Fruit fly (Drosophila melanogaster) whole organism, embryonic: ENCODE measurements around the gene CG31778.

ENCODE experiments used
- Ada2b ChIP-seq: fragments of 200-800 bp; sonication (Bioruptor generic); IDR thresholded peaks from 2 replicates; pipeline ENCODE4 v1.3.6; 2022; ENCODE audit warnings: missing biosample characterization, missing genetic modification characterization
- B-H1 ChIP-seq: fragments of 200-800 bp; sonication (Bioruptor generic); IDR thresholded peaks from 3 replicates; pipeline ENCODE4 v1.3.6; 2022; ENCODE audit warnings: missing biosample characterization, missing genetic modification characterization
- BEAF-32 ChIP-seq: fragments of 200-800 bp; sonication (Bioruptor generic); optimal IDR thresholded peaks from 3 replicates; lab custom pipeline; 2017; ENCODE audit warnings: missing biosample characterization, missing genetic modification characterization, mild to moderate bottlenecking, moderate library complexity, missing genetic modification reagents
- CG10321 ChIP-seq: fragments of 200-800 bp; sonication (Bioruptor generic); IDR thresholded peaks from 2 replicates; pipeline ENCODE4 v1.3.6; 2022; ENCODE audit warnings: missing biosample characterization, missing genetic modification characterization
- CG10366 ChIP-seq: fragments of 200-800 bp; sonication (Bioruptor generic); IDR thresholded peaks from 2 replicates; pipeline ENCODE4 v1.3.6; 2022; ENCODE audit warnings: missing biosample characterization, missing genetic modification characterization
- CG10565 ChIP-seq: fragments of 200-800 bp; sonication (Bioruptor generic); optimal IDR thresholded peaks from 3 replicates; lab custom pipeline; 2016; ENCODE audit warnings: missing biosample characterization, mild to moderate bottlenecking, missing genetic modification characterization
- CG12769 ChIP-seq: fragments of 200-800 bp; sonication (Bioruptor generic); optimal IDR thresholded peaks from 2 replicates; lab custom pipeline; 2019; ENCODE audit warnings: missing biosample characterization, mild to moderate bottlenecking, missing genetic modification characterization, moderate library complexity
- CG15514 ChIP-seq: fragments of 200-800 bp; sonication (Bioruptor generic); optimal IDR thresholded peaks from 3 replicates; lab custom pipeline; 2017; ENCODE audit warnings: missing biosample characterization, missing genetic modification characterization, mild to moderate bottlenecking, moderate library complexity, missing genetic modification reagents
- CG15696 ChIP-seq: fragments of 200-800 bp; sonication (Bioruptor generic); optimal IDR thresholded peaks from 2 replicates; lab custom pipeline; 2019; ENCODE audit warnings: missing biosample characterization, mild to moderate bottlenecking, missing genetic modification characterization, moderate library complexity
- CG16779 ChIP-seq: fragments of 200-800 bp; sonication (Bioruptor generic); IDR thresholded peaks from 2 replicates; pipeline ENCODE4 v1.3.6; 2022; ENCODE audit warnings: missing biosample characterization, missing genetic modification characterization
- CG16813 ChIP-seq: fragments of 200-800 bp; sonication (Bioruptor generic); IDR thresholded peaks from 3 replicates; pipeline ENCODE4 v1.3.6; 2022; ENCODE audit warnings: missing biosample characterization, missing genetic modification characterization; ENCODE audit not compliant: partially characterized antibody
- CG17802 ChIP-seq: fragments of 200-800 bp; sonication (Bioruptor generic); optimal IDR thresholded peaks from 2 replicates; lab custom pipeline; 2018; ENCODE audit warnings: missing biosample characterization, mild to moderate bottlenecking, missing genetic modification characterization, moderate library complexity
- CG2199 ChIP-seq: fragments of 200-800 bp; sonication (Bioruptor generic); IDR thresholded peaks from 3 replicates; pipeline ENCODE4 v1.3.6; 2022; ENCODE audit warnings: missing biosample characterization, missing genetic modification characterization
- CG4820 ChIP-seq: fragments of 200-800 bp; sonication (Bioruptor generic); optimal IDR thresholded peaks from 3 replicates; lab custom pipeline; 2016; ENCODE audit warnings: missing biosample characterization, missing genetic modification characterization
- CG4854 ChIP-seq: fragments of 200-800 bp; sonication (Bioruptor generic); optimal IDR thresholded peaks from 2 replicates; lab custom pipeline; 2016; ENCODE audit warnings: missing biosample characterization, missing genetic modification characterization, inconsistent platforms
- CG7987 ChIP-seq: fragments of 200-800 bp; sonication (Bioruptor generic); optimal IDR thresholded peaks from 2 replicates; lab custom pipeline; 2018; ENCODE audit warnings: missing biosample characterization, mild to moderate bottlenecking, missing genetic modification characterization, moderate library complexity
- CG9609 ChIP-seq: fragments of 200-800 bp; sonication (Bioruptor generic); optimal IDR thresholded peaks from 3 replicates; lab custom pipeline; 2016; ENCODE audit warnings: missing biosample characterization, missing genetic modification characterization
- Dad ChIP-seq: fragments of 200-800 bp; sonication (Bioruptor generic); optimal IDR thresholded peaks from 3 replicates; lab custom pipeline; 2016; ENCODE audit warnings: missing biosample characterization, missing genetic modification characterization
- Dfd ChIP-seq, 2 experiments: fragments of >200 bp; optimal IDR thresholded peaks; 2 replicates each; lab custom pipeline; 2017; ENCODE audit warnings: missing biosample characterization in 2 of 2, missing genetic modification characterization in 2 of 2
- Dip3 ChIP-seq: fragments of 200-800 bp; sonication (Bioruptor generic); optimal IDR thresholded peaks from 3 replicates; lab custom pipeline; 2016; ENCODE audit warnings: missing biosample characterization, missing genetic modification characterization
- Ets65A ChIP-seq: fragments of 200-800 bp; sonication (Bioruptor generic); peaks from one replicate; lab custom pipeline; 2016; ENCODE audit warnings: missing biosample characterization, missing genetic modification characterization
- Fer1 ChIP-seq: fragments of 200-800 bp; sonication (Bioruptor generic); optimal IDR thresholded peaks from 2 replicates; lab custom pipeline; 2017; ENCODE audit warnings: missing biosample characterization, mild to moderate bottlenecking, missing genetic modification characterization
- Gug ChIP-seq: fragments of 200-800 bp; sonication (Bioruptor generic); IDR thresholded peaks from 4 replicates; pipeline ENCODE4 v1.3.6; 2022; ENCODE audit warnings: missing biosample characterization, missing genetic modification characterization
- Hr51 ChIP-seq, 2 experiments: fragments of 200-800 bp; sonication (Bioruptor generic); optimal IDR thresholded peaks; 2 replicates in 1 of 2; 3 replicates in 1 of 2; lab custom pipeline; 2016 to 2018; ENCODE audit warnings: missing biosample characterization in 2 of 2, missing genetic modification characterization in 2 of 2, mild to moderate bottlenecking in 1 of 2, moderate library complexity in 1 of 2
- Neu2 ChIP-seq: fragments of 200-800 bp; sonication (Bioruptor generic); optimal IDR thresholded peaks from 3 replicates; lab custom pipeline; 2016; ENCODE audit warnings: missing biosample characterization, missing genetic modification characterization, borderline replicate concordance
- Pdp1 ChIP-seq, 2 experiments: fragments of 200-800 bp; sonication (Bioruptor generic); optimal IDR thresholded peaks; 3 replicates each; lab custom pipeline; 2016; ENCODE audit warnings: missing biosample characterization in 2 of 2, missing genetic modification characterization in 2 of 2, mild to moderate bottlenecking in 1 of 2, moderate library complexity in 1 of 2
- Usf ChIP-seq: fragments of 200-800 bp; sonication (Bioruptor generic); optimal IDR thresholded peaks from 2 replicates; lab custom pipeline; 2017; ENCODE audit warnings: missing genotype, missing biosample characterization, missing genetic modification characterization
- Xrp1 ChIP-seq: fragments of 200-800 bp; sonication (Bioruptor generic); IDR thresholded peaks from 2 replicates; pipeline ENCODE4 v1.3.6; 2022; ENCODE audit warnings: missing biosample characterization, missing genetic modification characterization
- bbx ChIP-seq: fragments of 200-800 bp; sonication (Bioruptor generic); IDR thresholded peaks from 2 replicates; pipeline ENCODE4 v1.3.6; 2022; ENCODE audit warnings: missing biosample characterization, missing genetic modification characterization; ENCODE audit not compliant: partially characterized antibody
- bcd ChIP-seq: fragments of 200-800 bp; sonication (Bioruptor generic); optimal IDR thresholded peaks from 2 replicates; lab custom pipeline; 2017; ENCODE audit warnings: missing biosample characterization, mild to moderate bottlenecking, missing genetic modification characterization
- br ChIP-seq: fragments of >200 bp; optimal IDR thresholded peaks from 2 replicates; lab custom pipeline; 2017
- danr ChIP-seq: fragments of 200-800 bp; sonication (Bioruptor generic); IDR thresholded peaks from 2 replicates; pipeline ENCODE4 v1.3.6; 2022; ENCODE audit warnings: missing biosample characterization, missing genetic modification characterization
- dm ChIP-seq: fragments of 200-800 bp; sonication (Bioruptor generic); optimal IDR thresholded peaks from 3 replicates; lab custom pipeline; 2016; ENCODE audit warnings: missing biosample characterization, missing genetic modification characterization
- dmrt11E ChIP-seq: fragments of 200-800 bp; sonication (Bioruptor generic); optimal IDR thresholded peaks from 3 replicates; lab custom pipeline; 2018; ENCODE audit warnings: missing biosample characterization, mild to moderate bottlenecking, missing genetic modification characterization, moderate library complexity
- en ChIP-seq: fragments of 200-800 bp; sonication (Bioruptor generic); optimal IDR thresholded peaks from 2 replicates; lab custom pipeline; 2016; ENCODE audit warnings: missing biosample characterization, missing genetic modification characterization
- gcm2 ChIP-seq: fragments of 200-800 bp; sonication (Bioruptor generic); optimal IDR thresholded peaks from 2 replicates; lab custom pipeline; 2016; ENCODE audit warnings: missing biosample characterization, missing genetic modification characterization
- jing ChIP-seq: fragments of 200-800 bp; sonication (Bioruptor generic); optimal IDR thresholded peaks from 2 replicates; lab custom pipeline; 2018; ENCODE audit warnings: missing biosample characterization, mild to moderate bottlenecking, missing genetic modification characterization
- ken ChIP-seq: fragments of 200-800 bp; sonication (Bioruptor generic); IDR thresholded peaks from 3 replicates; pipeline ENCODE4 v1.3.6; 2022; ENCODE audit warnings: missing biosample characterization, missing genetic modification characterization
- pfk ChIP-seq: fragments of 200-800 bp; sonication (Bioruptor generic); optimal IDR thresholded peaks from 2 replicates; lab custom pipeline; 2018; ENCODE audit warnings: missing biosample characterization, mild to moderate bottlenecking, missing genetic modification characterization, moderate library complexity
- sob ChIP-seq: fragments of 200-800 bp; sonication (Bioruptor generic); IDR thresholded peaks from 2 replicates; pipeline ENCODE4 v1.3.6; 2022; ENCODE audit warnings: missing biosample characterization, missing genetic modification characterization
- trem ChIP-seq: fragments of 200-800 bp; optimal IDR thresholded peaks from 3 replicates; lab custom pipeline; 2019; ENCODE audit warnings: missing biosample characterization, mild to moderate bottlenecking, missing genetic modification characterization, moderate library complexity
- twi ChIP-seq: fragments of 200-800 bp; optimal IDR thresholded peaks from 2 replicates; lab custom pipeline; 2019; ENCODE audit warnings: missing biosample characterization, mild to moderate bottlenecking, missing genetic modification characterization, moderate library complexity
- usp ChIP-seq: fragments of >200 bp; optimal IDR thresholded peaks from 2 replicates; lab custom pipeline; 2017; ENCODE audit warnings: missing biosample characterization, missing genetic modification characterization

CG31778 gene

DNA sequence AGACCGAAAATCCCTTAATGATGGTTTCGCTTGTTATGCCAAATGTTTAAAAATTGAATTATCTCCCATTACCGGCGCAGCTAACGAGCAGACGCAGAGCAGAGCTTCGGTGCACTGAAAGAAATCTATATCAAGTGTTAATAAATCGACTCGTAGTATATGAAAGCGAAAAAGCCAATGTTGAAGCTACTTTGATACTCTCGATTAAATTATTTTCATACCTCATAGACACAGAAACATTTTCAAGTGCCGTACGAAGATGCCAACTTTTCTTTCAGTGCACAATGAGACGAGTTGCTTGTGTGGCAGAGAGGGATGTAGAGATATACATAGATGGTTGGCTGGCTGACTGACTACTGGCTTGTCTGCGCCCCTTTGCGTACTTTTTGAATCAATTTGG lies 29.5 kb downstream of the CG31778 start (continued):
- TF ChIP-seq Gug (GFP tag; lab: Robert Waterston, UW) (no peak), ken (no peak), Xrp1 (GFP tag; lab: Robert Waterston, UW) (peak; percentile 73), Ada2b (GFP tag; lab: Robert Waterston, UW) (no peak), Hr51 (GFP tag; optimal IDR thresholded peaks at IDR 0.05; lab: Kevin White, UChicago) (no peak), danr (no peak)

dm6 chr2L:3670481-3670880 lies 34.8 kb downstream of the CG31778 start, which contains the start of gene Sfp24Bc:
Sfp24Bc (minus strand) TSS chr2L:3670581.
- TF ChIP-seq CG17802 (tag; lab: Kevin White, UChicago) = no peak
- TF ChIP-seq jing (GFP tag; lab: Kevin White, UChicago) = no peak
- peak in 1 of 2 experiments; percentile 54 for TF ChIP-seq Pdp1 (GFP tag; optimal IDR thresholded peaks at IDR 0.05; lab: Kevin White, UChicago)
- TF ChIP-seq pfk = no peak

DNA sequence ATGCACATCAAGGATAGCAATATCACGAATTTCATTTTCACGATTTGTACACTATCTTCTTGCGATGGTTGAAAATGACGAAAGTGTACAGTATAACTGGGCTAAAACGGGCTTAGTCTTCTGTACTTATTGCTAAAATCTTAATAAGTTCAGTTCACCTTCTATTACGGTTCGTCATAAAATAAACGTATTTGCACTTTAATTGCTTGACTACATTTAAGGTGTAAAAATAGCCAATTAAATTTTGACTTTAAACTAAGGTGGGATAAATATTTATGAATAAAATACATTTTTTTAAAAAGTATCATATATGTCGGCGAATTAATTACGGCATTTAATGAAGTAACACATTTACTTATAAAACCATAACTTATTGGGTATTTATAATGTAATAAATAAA lies 35.6 kb downstream of the CG31778 start, which contains the start of gene Sfp24Bb:
Gene Sfp24Bb (minus strand): TSS at position 101 of the 400 bp plus-strand sequence.
- TF ChIP-seq CG10565 (GFP tag; lab: Kevin White, UChicago) (no peak), Dfd (GFP tag; optimal IDR thresholded peaks at IDR 0.05; lab: Kevin White, UChicago) (no peak), CG9609 (GFP tag; lab: Kevin White, UChicago) (no peak), CG16813 (GFP tag; lab: Robert Waterston, UW) (no peak), gcm2 (GFP tag; lab: Kevin White, UChicago) (no peak), CG15514 (no peak), CG17802 (tag; lab: Kevin White, UChicago) (no peak), sob (no peak), trem (tag; lab: Kevin White, UChicago) (no peak), br (lab: Kevin White, UChicago) (no peak), Hr51 (GFP tag; optimal IDR thresholded peaks at IDR 0.05; lab: Kevin White, UChicago) (no peak), B-H1 (GFP tag; lab: Robert Waterston, UW) (no peak), CG2199 (no peak)

DNA sequence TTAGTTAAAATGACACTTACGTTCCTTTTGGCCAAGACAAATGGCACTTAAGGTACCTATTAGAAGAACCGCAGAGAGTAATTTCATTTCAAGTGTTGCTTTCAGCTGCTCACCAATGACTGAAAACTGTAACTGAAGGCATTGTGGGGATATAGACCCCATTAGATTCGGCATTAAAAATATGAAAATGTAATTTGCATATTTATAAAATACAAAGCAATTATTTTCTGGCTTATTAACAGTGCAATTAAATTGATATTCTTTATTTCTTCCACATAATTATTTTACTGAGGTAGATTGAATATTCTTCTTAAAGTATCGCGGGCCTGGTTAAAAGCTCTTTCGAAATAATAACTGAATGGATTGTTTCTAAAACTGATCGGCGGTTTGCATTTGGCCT lies 36.3 kb downstream of the CG31778 start, which contains the start of gene Sfp24Bd:
Gene Sfp24Bd (minus strand): TSS at position 101 of the 400 bp plus-strand sequence.
- TF ChIP-seq twi (tag; lab: Kevin White, UChicago) = no peak
- no peak for TF ChIP-seq bbx (GFP tag; lab: Robert Waterston, UW)
- no peak for TF ChIP-seq CG10366 (GFP tag; lab: Robert Waterston, UW)
- TF ChIP-seq dmrt11E (tag; lab: Kevin White, UChicago) = no peak
- TF ChIP-seq CG4820 (GFP tag; lab: Kevin White, UChicago) = no peak
- no peak for TF ChIP-seq Dad
- no peak for TF ChIP-seq BEAF-32
- no peak for TF ChIP-seq CG12769 (tag; lab: Kevin White, UChicago)
- TF ChIP-seq Ets65A = no peak
- no peak for TF ChIP-seq dm (GFP tag; lab: Kevin White, UChicago)
- TF ChIP-seq CG10321 (GFP tag; lab: Robert Waterston, UW) = no peak
- TF ChIP-seq Dfd (GFP tag; optimal IDR thresholded peaks at IDR 0.05; lab: Kevin White, UChicago) = no peak
- no peak for TF ChIP-seq ken

DNA sequence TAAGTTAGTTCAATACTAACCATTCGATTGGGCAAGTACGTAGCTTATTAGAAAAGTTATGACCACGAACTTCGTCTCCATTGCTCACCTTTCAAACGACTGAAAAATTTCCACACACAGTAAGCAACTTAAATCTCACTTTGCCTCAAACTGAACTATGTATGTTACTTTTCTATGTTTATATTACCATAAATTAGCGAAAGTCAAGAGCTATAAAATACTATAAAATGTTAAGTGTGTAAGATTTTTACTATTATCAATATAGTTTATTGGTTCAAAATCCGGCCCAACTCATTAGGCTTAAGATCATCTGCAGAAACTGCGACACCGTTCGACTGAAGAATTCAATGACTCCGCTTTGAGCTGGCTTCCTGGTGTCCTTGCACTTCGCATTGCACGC lies 36.8 kb downstream of the CG31778 start, which contains the start of gene Sfp24Ba:
Gene Sfp24Ba (minus strand): TSS at position 101 of the 400 bp plus-strand sequence.
- no peak for TF ChIP-seq Dip3 (GFP tag; lab: Kevin White, UChicago)
- TF ChIP-seq CG4854 (GFP tag; lab: Kevin White, UChicago) = no peak
- TF ChIP-seq en (GFP tag; lab: Kevin White, UChicago) = no peak
- no peak for TF ChIP-seq Usf
- TF ChIP-seq CG16779 (GFP tag; lab: Robert Waterston, UW) = no peak
- no peak for TF ChIP-seq usp (GFP tag; lab: Kevin White, UChicago)
- no peak for TF ChIP-seq CG17802 (tag; lab: Kevin White, UChicago)
- TF ChIP-seq CG15696 (tag; lab: Kevin White, UChicago) = no peak
- TF ChIP-seq Fer1 (GFP tag; lab: Kevin White, UChicago) = no peak
- no peak for TF ChIP-seq bcd (GFP tag; lab: Kevin White, UChicago)
- no peak for TF ChIP-seq CG7987 (GFP tag; lab: Kevin White, UChicago)
- no peak for TF ChIP-seq Neu2 (GFP tag; lab: Kevin White, UChicago)
